Worm (Caenorhabditis elegans): ENCODE data around the gene plpp-1.1.

Gene plpp-1.1

DNA sequence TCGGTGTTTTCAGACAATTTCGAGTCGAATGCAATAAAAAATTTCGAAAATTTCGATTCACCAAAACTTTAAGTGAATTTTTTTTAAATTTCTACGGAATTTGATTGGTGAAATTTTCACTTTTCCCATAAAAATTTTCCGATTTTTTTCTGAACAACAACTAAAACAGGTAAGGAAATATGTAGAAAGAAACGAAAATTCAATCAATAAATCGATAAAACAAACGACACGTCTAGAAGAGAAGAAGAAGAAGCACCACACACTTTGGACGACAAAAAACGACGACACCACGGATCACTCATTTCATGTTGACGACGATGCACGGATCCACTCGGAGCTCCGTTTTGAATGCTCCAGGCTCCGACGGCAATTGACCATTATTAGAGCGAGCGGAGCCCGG lies 5.1 kb downstream of the plpp-1.1 start:
- no peak for TF ChIP-seq ztf-23 (GFP tag; IDR thresholded peaks at IDR 0.05)
- TF ChIP-seq flt-1 (GFP tag; IDR thresholded peaks at IDR 0.05), result no peak
- no peak for TF ChIP-seq klf-2 (GFP tag; conservative IDR thresholded peaks at IDR 0.05)
- no peak for TF ChIP-seq ref-1 (GFP tag; conservative IDR thresholded peaks at IDR 0.05)
- TF ChIP-seq med-1 (GFP tag; optimal IDR thresholded peaks at IDR 0.05; ENCODE audit: insufficient read depth), result no peak
- no peak for TF ChIP-seq ztf-29 (GFP tag; IDR thresholded peaks at IDR 0.05)
- no peak for TF ChIP-seq cog-1 (tag; optimal IDR thresholded peaks at IDR 0.05)
- no peak for TF ChIP-seq tab-1 (GFP tag; IDR thresholded peaks at IDR 0.05)
- TF ChIP-seq T22C8.4 (GFP tag; IDR thresholded peaks at IDR 0.05), result no peak

DNA sequence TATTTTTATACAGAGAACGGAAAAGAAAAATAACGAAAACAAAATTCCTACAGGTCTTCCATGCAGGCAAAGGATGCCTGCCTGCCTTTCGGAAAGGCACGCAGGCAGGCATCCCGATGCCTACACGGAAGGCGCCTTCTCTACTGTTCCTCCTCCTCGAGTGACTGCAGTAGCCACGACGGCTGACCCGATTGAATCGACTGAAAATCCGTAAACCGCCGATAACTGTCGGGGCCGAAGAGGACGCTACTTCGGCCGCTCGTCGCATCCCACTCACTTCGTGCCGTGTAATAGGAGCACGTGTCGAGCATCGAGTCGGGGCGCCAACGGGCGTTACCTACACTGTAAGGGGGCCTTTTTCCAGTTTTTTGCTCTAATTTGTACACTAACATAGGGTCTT lies 7.2 kb downstream of the plpp-1.1 start:
- TF ChIP-seq med-1 (GFP tag; optimal IDR thresholded peaks at IDR 0.05; ENCODE audit: insufficient read depth), result no peak
- TF ChIP-seq klf-2 (GFP tag; conservative IDR thresholded peaks at IDR 0.05), result no peak
- TF ChIP-seq ztf-23 (GFP tag; IDR thresholded peaks at IDR 0.05), result no peak
- no peak for TF ChIP-seq flt-1 (GFP tag; IDR thresholded peaks at IDR 0.05)

DNA sequence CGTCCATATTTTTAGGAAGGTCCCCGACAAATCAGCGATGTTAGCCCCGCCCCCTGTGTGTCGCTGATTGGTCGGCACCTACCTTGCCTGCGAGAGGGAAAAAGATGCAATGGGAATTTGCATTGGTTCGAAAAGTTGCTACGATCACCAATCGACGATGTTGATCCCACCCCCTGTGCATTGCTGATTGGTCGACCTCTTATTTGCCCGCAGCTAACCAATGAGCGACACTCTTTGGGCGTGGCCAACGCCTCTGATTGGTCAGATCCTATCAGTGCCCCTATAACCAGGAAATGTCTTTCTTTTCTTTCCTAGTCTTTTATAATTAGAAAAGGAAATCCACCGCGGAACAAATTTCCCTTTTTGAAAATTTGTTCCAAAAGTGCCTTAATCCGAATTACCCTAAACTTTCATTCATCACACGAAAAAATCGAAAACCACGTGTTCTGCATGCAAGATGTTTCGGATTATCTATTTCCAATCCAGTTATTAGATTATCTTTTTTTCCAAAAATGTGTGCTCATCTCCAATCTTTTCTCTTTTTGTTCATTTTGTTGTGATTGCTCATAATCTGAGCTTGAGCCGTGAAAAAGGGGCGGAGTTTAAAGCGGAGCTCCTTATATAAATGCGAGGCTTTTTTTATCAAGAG lies 9.7 kb downstream of the plpp-1.1 start:
- TF ChIP-seq ztf-29 (GFP tag; IDR thresholded peaks at IDR 0.05), result no peak
- TF ChIP-seq ref-1 (GFP tag; conservative IDR thresholded peaks at IDR 0.05), result no peak
- TF ChIP-seq cog-1 (tag; optimal IDR thresholded peaks at IDR 0.05), result no peak
- TF ChIP-seq ztf-23 (GFP tag; IDR thresholded peaks at IDR 0.05), result no peak
- no peak for TF ChIP-seq klf-2 (GFP tag; conservative IDR thresholded peaks at IDR 0.05)
- no peak for TF ChIP-seq tab-1 (GFP tag; IDR thresholded peaks at IDR 0.05)
- TF ChIP-seq T22C8.4 (GFP tag; IDR thresholded peaks at IDR 0.05), result no peak
- no peak for TF ChIP-seq flt-1 (GFP tag; IDR thresholded peaks at IDR 0.05)
- TF ChIP-seq med-1 (GFP tag; optimal IDR thresholded peaks at IDR 0.05; ENCODE audit: insufficient read depth), result no peak

DNA sequence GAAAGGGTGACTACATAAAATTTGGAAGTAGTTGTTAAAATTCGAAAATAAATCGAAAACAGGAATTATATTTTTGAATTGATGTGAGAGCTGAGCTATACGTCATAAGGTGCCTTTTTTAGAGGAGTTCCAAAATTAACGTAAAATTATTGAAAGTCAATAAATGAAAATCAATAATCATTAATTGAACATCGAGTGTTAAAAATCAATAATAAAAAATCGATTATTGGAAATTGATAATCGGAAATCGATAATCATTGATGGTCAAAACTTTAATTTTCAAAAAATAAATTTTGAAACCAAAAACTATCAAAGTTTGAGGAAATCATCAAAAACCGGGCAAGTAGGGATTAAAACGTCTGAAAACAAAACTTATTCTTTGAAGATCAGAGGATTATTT lies 14.1 kb downstream of the plpp-1.1 start:
- TF ChIP-seq flt-1 (GFP tag; IDR thresholded peaks at IDR 0.05) (no peak), T22C8.4 (GFP tag; IDR thresholded peaks at IDR 0.05) (peak; percentile 33; the same call in 1 of the 2 replicates)

DNA sequence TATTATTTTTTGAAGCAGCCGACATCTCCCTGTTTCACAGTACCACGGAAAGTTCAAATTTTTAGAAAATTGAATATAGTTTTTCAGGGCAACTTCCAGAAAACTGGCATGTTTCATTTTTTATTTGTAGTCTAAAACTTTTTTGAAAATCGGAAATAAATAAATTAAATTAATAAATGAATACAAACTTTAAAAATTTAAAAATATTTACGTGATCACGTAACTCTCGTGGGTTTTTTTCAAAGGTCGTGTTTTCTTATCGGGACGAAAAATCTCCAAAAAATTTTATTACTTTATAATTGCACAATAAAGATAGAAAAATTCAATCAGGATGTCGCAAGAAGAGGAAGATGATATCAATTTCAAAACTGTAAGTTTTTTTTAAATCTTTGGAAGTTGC lies 16.1 kb downstream of the plpp-1.1 start, which contains the start of gene F53C3.1:
TSS of gene F53C3.1 (plus strand) at position 301 of the 400 bp plus-strand sequence.
- TF ChIP-seq cog-1 (tag; optimal IDR thresholded peaks at IDR 0.05) (no peak), T22C8.4 (GFP tag; IDR thresholded peaks at IDR 0.05) (no peak), ref-1 (GFP tag; conservative IDR thresholded peaks at IDR 0.05) (no peak), med-1 (GFP tag; optimal IDR thresholded peaks at IDR 0.05; ENCODE audit: insufficient read depth) (no peak), ztf-23 (GFP tag; IDR thresholded peaks at IDR 0.05) (no peak), tab-1 (GFP tag; IDR thresholded peaks at IDR 0.05) (no peak), klf-2 (GFP tag; conservative IDR thresholded peaks at IDR 0.05) (no peak), flt-1 (GFP tag; IDR thresholded peaks at IDR 0.05) (no peak), ztf-29 (GFP tag; IDR thresholded peaks at IDR 0.05) (no peak)

DNA sequence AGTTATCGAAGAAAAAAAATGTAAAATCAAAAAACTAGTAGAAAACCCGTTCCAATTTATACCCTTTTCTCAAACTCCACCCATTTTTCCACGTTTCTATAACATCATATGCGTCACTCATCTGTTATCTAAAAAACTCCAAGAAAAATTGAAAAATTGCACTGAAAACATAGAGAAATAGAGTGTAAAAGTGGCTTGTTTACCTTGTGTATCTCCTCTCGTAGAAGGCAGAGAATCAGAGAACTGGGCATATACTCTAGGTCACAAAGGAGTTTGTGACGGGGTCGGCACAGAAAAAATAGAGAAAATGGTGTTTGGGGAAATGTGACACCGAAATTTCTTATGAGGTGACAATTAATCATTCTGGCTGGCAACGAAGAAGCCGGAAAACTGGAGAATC lies 16.5 kb downstream of the plpp-1.1 start:
- TF ChIP-seq T22C8.4 (GFP tag; IDR thresholded peaks at IDR 0.05) (no peak), tab-1 (GFP tag; IDR thresholded peaks at IDR 0.05) (no peak), ztf-23 (GFP tag; IDR thresholded peaks at IDR 0.05) (no peak), med-1 (GFP tag; optimal IDR thresholded peaks at IDR 0.05; ENCODE audit: insufficient read depth) (no peak), ref-1 (GFP tag; conservative IDR thresholded peaks at IDR 0.05) (no peak), cog-1 (tag; optimal IDR thresholded peaks at IDR 0.05) (no peak), klf-2 (GFP tag; conservative IDR thresholded peaks at IDR 0.05) (no peak), flt-1 (GFP tag; IDR thresholded peaks at IDR 0.05) (no peak), ztf-29 (GFP tag; IDR thresholded peaks at IDR 0.05) (no peak)

DNA sequence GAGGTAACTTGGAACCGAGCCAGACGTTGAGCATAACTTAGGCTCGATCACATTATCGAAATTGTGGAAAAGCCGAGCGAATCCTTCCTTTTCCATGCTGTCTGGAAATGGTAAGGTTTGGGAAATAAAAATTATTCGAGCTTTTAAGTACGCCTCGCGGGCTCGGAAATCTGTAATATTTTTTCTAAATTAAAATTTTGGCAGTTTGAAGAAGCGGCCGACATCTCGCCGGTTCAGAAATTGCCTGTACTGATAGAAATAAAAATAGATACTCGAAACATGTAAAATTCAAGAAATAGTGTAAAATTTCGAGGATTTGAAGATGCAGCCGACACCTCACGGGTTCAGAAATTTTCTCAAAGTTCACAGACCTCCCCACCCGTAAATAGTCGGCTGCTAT lies 17.1 kb downstream of the plpp-1.1 start, which contains the start of gene bcmo-2:
TSS of gene bcmo-2 (minus strand) at position 101 of the 400 bp plus-strand sequence.
- no peak for TF ChIP-seq med-1 (GFP tag; optimal IDR thresholded peaks at IDR 0.05; ENCODE audit: insufficient read depth)
- no peak for TF ChIP-seq ztf-23 (GFP tag; IDR thresholded peaks at IDR 0.05)
- TF ChIP-seq cog-1 (tag; optimal IDR thresholded peaks at IDR 0.05), result no peak
- TF ChIP-seq ref-1 (GFP tag; conservative IDR thresholded peaks at IDR 0.05), result no peak
- no peak for TF ChIP-seq klf-2 (GFP tag; conservative IDR thresholded peaks at IDR 0.05)
- TF ChIP-seq ztf-29 (GFP tag; IDR thresholded peaks at IDR 0.05), result no peak
- no peak for TF ChIP-seq T22C8.4 (GFP tag; IDR thresholded peaks at IDR 0.05)
- TF ChIP-seq tab-1 (GFP tag; IDR thresholded peaks at IDR 0.05), result no peak
- no peak for TF ChIP-seq flt-1 (GFP tag; IDR thresholded peaks at IDR 0.05)

DNA sequence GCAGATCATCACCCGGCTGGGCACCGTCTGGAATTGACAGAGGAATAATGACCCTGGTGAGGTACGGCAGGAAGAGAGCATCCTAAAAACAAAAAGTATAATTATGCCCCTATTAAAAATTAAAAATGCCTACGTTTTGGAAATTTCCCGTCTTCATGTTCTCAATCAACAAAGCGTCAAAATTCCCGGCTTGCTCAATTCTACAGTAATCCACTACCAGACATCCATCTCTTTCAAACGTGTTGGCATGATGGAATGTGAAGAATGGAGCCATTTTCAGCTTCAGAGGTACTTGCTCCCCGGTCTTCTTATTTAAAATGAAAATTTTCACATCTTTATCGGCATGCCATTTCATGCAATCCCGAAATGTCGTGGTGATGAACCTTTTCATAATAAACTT lies 18.5 kb downstream of the plpp-1.1 start:
- no peak for TF ChIP-seq ztf-29 (GFP tag; IDR thresholded peaks at IDR 0.05)
- no peak for TF ChIP-seq T22C8.4 (GFP tag; IDR thresholded peaks at IDR 0.05)
- no peak for TF ChIP-seq ref-1 (GFP tag; conservative IDR thresholded peaks at IDR 0.05)
- TF ChIP-seq tab-1 (GFP tag; IDR thresholded peaks at IDR 0.05), result no peak
- no peak for TF ChIP-seq ztf-23 (GFP tag; IDR thresholded peaks at IDR 0.05)
- no peak for TF ChIP-seq klf-2 (GFP tag; conservative IDR thresholded peaks at IDR 0.05)
- no peak for TF ChIP-seq flt-1 (GFP tag; IDR thresholded peaks at IDR 0.05)
- TF ChIP-seq cog-1 (tag; optimal IDR thresholded peaks at IDR 0.05), result no peak
- TF ChIP-seq med-1 (GFP tag; optimal IDR thresholded peaks at IDR 0.05; ENCODE audit: insufficient read depth), result no peak

DNA sequence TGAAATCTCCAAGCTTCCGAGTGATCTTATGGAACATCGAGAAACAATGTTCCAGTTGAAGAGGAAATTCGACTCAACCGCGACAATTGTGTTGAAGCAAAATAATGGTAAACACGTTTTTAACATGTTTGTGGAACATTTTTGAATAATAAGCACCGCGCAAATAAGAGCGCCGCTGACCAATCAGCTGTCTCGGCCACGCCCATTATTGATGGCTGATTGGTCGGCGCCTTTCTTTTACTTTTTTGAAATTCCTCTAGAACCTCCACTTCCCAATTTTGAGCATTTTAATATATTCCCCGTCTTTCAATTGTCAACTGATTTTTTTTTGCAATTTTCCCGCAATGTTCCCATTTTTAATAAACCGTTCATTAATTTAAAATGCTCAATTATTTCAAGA lies 19.7 kb downstream of the plpp-1.1 start:
- TF ChIP-seq cog-1 (tag; optimal IDR thresholded peaks at IDR 0.05), result no peak
- TF ChIP-seq T22C8.4 (GFP tag; IDR thresholded peaks at IDR 0.05), result no peak
- TF ChIP-seq ref-1 (GFP tag; conservative IDR thresholded peaks at IDR 0.05), result no peak

DNA sequence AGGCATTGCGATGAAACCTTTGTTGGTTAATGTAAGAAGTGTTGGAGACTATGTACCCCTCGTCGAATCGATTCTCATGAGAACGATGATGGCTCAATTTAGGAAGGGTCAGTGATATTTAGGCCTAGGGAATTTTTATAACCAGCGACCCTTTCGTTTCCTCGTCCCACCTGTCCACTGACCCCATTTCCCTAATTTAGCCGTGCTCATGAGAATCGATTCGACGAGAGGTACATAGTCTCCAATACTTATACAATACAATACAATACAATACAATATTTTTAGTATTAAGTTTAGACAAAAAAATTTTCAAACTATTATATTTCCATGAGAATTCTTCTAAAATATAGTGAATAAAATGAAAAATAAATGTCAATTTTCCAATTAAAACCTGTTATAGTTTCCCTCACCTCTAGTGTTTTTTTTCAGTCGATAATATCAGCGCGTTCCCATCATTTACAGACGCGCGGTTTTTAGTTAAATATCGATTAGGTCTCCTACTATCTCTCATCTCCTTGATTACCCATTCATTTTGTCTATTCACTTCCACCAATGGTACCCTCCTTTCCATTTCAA lies 21.1 kb downstream of the plpp-1.1 start, which contains the start of the genes F53C3.11 and fbxb-103:
TSS of gene F53C3.11 (minus strand) at position 101 of the 576 bp plus-strand sequence.
TSS of gene fbxb-103 (plus strand) at position 526 of the 576 bp plus-strand sequence.
- TF ChIP-seq klf-2 (GFP tag; conservative IDR thresholded peaks at IDR 0.05), result no peak
- TF ChIP-seq ref-1 (GFP tag; conservative IDR thresholded peaks at IDR 0.05), result no peak
- no peak for TF ChIP-seq tab-1 (GFP tag; IDR thresholded peaks at IDR 0.05)
- no peak for TF ChIP-seq med-1 (GFP tag; optimal IDR thresholded peaks at IDR 0.05; ENCODE audit: insufficient read depth)
- TF ChIP-seq flt-1 (GFP tag; IDR thresholded peaks at IDR 0.05), result no peak
- TF ChIP-seq cog-1 (tag; optimal IDR thresholded peaks at IDR 0.05), result no peak
- no peak for TF ChIP-seq ztf-29 (GFP tag; IDR thresholded peaks at IDR 0.05)
- TF ChIP-seq T22C8.4 (GFP tag; IDR thresholded peaks at IDR 0.05), result no peak
- no peak for TF ChIP-seq ztf-23 (GFP tag; IDR thresholded peaks at IDR 0.05)
